Fruit fly (Drosophila melanogaster) whole organism, wandering third instar larva: ENCODE results near the gene Gr93b.

Experiments used
- Dfd ChIP-seq: fragments of >200 bp; optimal IDR thresholded peaks from 2 replicates; lab custom pipeline; 2017; ENCODE audit warnings: missing biosample characterization, missing genetic modification characterization
- Myc ChIP-seq: fragments of >200 bp; optimal IDR thresholded peaks from 2 replicates; lab custom pipeline; 2017
- Sp1 ChIP-seq: fragments of 200-800 bp; sonication (Bioruptor generic); optimal IDR thresholded peaks from 3 replicates; lab custom pipeline; 2019; ENCODE audit warnings: missing biosample characterization, mild to moderate bottlenecking, missing genetic modification characterization, moderate library complexity
- br ChIP-seq: fragments of 200-800 bp; sonication (Bioruptor generic); optimal IDR thresholded peaks from 2 replicates; lab custom pipeline; 2016; ENCODE audit warnings: missing biosample characterization, missing genetic modification characterization
- ey ChIP-seq: fragments of 200-800 bp; sonication (Bioruptor generic); optimal IDR thresholded peaks from 2 replicates; lab custom pipeline; 2016; ENCODE audit warnings: missing biosample characterization, missing genetic modification characterization
- fru ChIP-seq: fragments of 200-800 bp; sonication (Bioruptor generic); optimal IDR thresholded peaks from 3 replicates; lab custom pipeline; 2016; ENCODE audit warnings: missing biosample characterization, mild to moderate bottlenecking, missing genetic modification characterization
- jim ChIP-seq: fragments of 175-275, 200-325 bp; sonication (Bioruptor generic); optimal IDR thresholded peaks from 2 replicates; lab custom pipeline; 2016; ENCODE audit warnings: missing biosample characterization, mild to moderate bottlenecking, missing genetic modification characterization
- pan ChIP-seq: fragments of >200 bp; optimal IDR thresholded peaks from 2 replicates; lab custom pipeline; 2017
- rgr ChIP-seq: fragments of 200-800 bp; sonication (Bioruptor generic); optimal IDR thresholded peaks from 3 replicates; lab custom pipeline; 2016; ENCODE audit warnings: missing biosample characterization, mild to moderate bottlenecking, missing genetic modification characterization
- sage ChIP-seq: fragments of 200-800 bp; sonication (Bioruptor generic); optimal IDR thresholded peaks from 2 replicates; lab custom pipeline; 2016; ENCODE audit warnings: missing biosample characterization, mild to moderate bottlenecking, missing genetic modification characterization
- woc ChIP-seq: sonication (Bioruptor generic); optimal IDR thresholded peaks from 2 replicates; lab custom pipeline; 2016; ENCODE audit warnings: missing biosample characterization, mild to moderate bottlenecking, missing genetic modification characterization

dm6 chr3R:21890739-21891138, 47.2 kb upstream of the Gr93b start:
- TF ChIP-seq sage (no peak), jim (GFP tag; lab: Kevin White, UChicago) (no peak), fru (no peak), Sp1 (GFP tag; lab: Kevin White, UChicago) (no peak), rgr (GFP tag; lab: Kevin White, UChicago) (no peak), Dfd (GFP tag; lab: Kevin White, UChicago) (no peak), pan (lab: Kevin White, UChicago) (no peak), woc (GFP tag; lab: Kevin White, UChicago) (no peak), br (GFP tag; lab: Kevin White, UChicago) (no peak), ey (GFP tag; lab: Kevin White, UChicago) (no peak), Myc (no peak)
